Worm (Caenorhabditis elegans): ENCODE results near the gene F42G2.2.

- TF ChIP-seq M03D4.4 (tag; optimal IDR thresholded peaks at IDR 0.05) (no peak), lin-13 (tag; optimal IDR thresholded peaks at IDR 0.05) (no peak), flh-1 (GFP tag; optimal IDR thresholded peaks at IDR 0.05) (no peak)
Observed at ce11 chrII:2450990-2451389, 29.0 kb downstream of the F42G2.2 start.

Measured in whole organism, mixed stage, embryonic.